Worm (Caenorhabditis elegans) whole organism, midembryonic: ENCODE results near the gene hpl-2.
A peak's percentile ranks its signal among the peaks of the same experiment; 100 is the strongest.

Source experiments
- T22C8.4 ChIP-seq: fragments of 200-800 bp; sonication (Bioruptor generic); IDR thresholded peaks from 2 replicates; pipeline ENCODE4 v1.3.6; 2022; ENCODE audit warnings: missing genetic modification characterization, missing compliant biosample characterization
- cog-1 ChIP-seq: sonication (generic microtip); optimal IDR thresholded peaks from 2 replicates; lab custom pipeline; 2016; ENCODE audit warnings: missing genetic modification characterization, missing compliant biosample characterization
- flt-1 ChIP-seq: fragments of 200-800 bp; sonication (Bioruptor generic); IDR thresholded peaks from 2 replicates; pipeline ENCODE4 v1.3.6; 2022; ENCODE audit warnings: missing genetic modification characterization, missing compliant biosample characterization
- klf-2 ChIP-seq: fragments of 200-800 bp; sonication (Bioruptor generic); conservative IDR thresholded peaks from 2 replicates; pipeline ENCODE4 v1.3.6; 2022; ENCODE audit warnings: missing genetic modification reagents, missing genetic modification characterization, missing compliant biosample characterization
- med-1 ChIP-seq: sonication (generic microtip); optimal IDR thresholded peaks from 2 replicates; lab custom pipeline; 2017; ENCODE audit warnings: missing genetic modification characterization, mild to moderate bottlenecking, missing compliant biosample characterization, antibody characterized with exemption, missing genetic modification reagents; ENCODE audit not compliant: insufficient read depth
- ref-1 ChIP-seq: fragments of 200-800 bp; sonication (Bioruptor generic); conservative IDR thresholded peaks from 2 replicates; pipeline ENCODE4 v1.3.6; 2022; ENCODE audit warnings: missing genetic modification reagents, missing genetic modification characterization, missing compliant biosample characterization
- tab-1 ChIP-seq: fragments of 200-800 bp; sonication (Bioruptor generic); IDR thresholded peaks from 2 replicates; pipeline ENCODE4 v1.3.6; 2022; ENCODE audit warnings: missing genetic modification characterization, missing compliant biosample characterization
- ztf-23 ChIP-seq: fragments of 200-800 bp; sonication (Bioruptor generic); IDR thresholded peaks from 2 replicates; pipeline ENCODE4 v1.3.6; 2022; ENCODE audit warnings: missing genetic modification reagents, missing genetic modification characterization, missing compliant biosample characterization
- ztf-29 ChIP-seq: fragments of 200-800 bp; sonication (Bioruptor generic); IDR thresholded peaks from 2 replicates; pipeline ENCODE4 v1.3.6; 2022; ENCODE audit warnings: missing genetic modification reagents, missing genetic modification characterization, missing compliant biosample characterization

Gene hpl-2

ce11 chrIII:10740518-10740917 lies 14.8 kb downstream of the hpl-2 start, which contains the start of gene K01G5.8:
Gene K01G5.8 (minus strand): TSS chrIII:10740772.
- TF ChIP-seq ztf-23, result no peak
- no peak for TF ChIP-seq T22C8.4 (GFP tag; lab: Robert Waterston, UW)
- TF ChIP-seq ztf-29 (GFP tag; lab: Robert Waterston, UW), result no peak
- TF ChIP-seq med-1 (GFP tag; lab: Kevin White, UChicago), result no peak
- TF ChIP-seq ref-1 (GFP tag; lab: Robert Waterston, UW), result no peak
- TF ChIP-seq cog-1 (tag; lab: Kevin White, UChicago), result no peak
- TF ChIP-seq flt-1, result no peak
- TF ChIP-seq tab-1 (GFP tag; lab: Robert Waterston, UW), result no peak
- TF ChIP-seq klf-2 (GFP tag; lab: Robert Waterston, UW), result no peak

ce11 chrIII:10739902-10740301 lies 15.4 kb downstream of the hpl-2 start:
- TF ChIP-seq ztf-29 (GFP tag; lab: Robert Waterston, UW), result no peak
- 0 out of 2 replicates have a peak, but pooled peaks have one; percentile 51 for TF ChIP-seq flt-1
- no peak for TF ChIP-seq T22C8.4 (GFP tag; lab: Robert Waterston, UW)
- no peak for TF ChIP-seq tab-1 (GFP tag; lab: Robert Waterston, UW)
- peak; percentile 83 for TF ChIP-seq ztf-23
- no peak for TF ChIP-seq ref-1 (GFP tag; lab: Robert Waterston, UW)
- no peak for TF ChIP-seq cog-1 (tag; lab: Kevin White, UChicago)
- no peak for TF ChIP-seq klf-2 (GFP tag; lab: Robert Waterston, UW)
- no peak for TF ChIP-seq med-1 (GFP tag; lab: Kevin White, UChicago)

- TF ChIP-seq ztf-23 (no peak), T22C8.4 (GFP tag; lab: Robert Waterston, UW) (no peak), ztf-29 (GFP tag; lab: Robert Waterston, UW) (no peak), klf-2 (GFP tag; lab: Robert Waterston, UW) (no peak), flt-1 (no peak), tab-1 (GFP tag; lab: Robert Waterston, UW) (no peak), cog-1 (tag; lab: Kevin White, UChicago) (no peak), med-1 (GFP tag; lab: Kevin White, UChicago) (no peak), ref-1 (GFP tag; lab: Robert Waterston, UW) (no peak)
These were observed 15.9 kb downstream of the hpl-2 start, which contains the start of gene smap-1 for ce11 chrIII:10739455-10739854. Gene smap-1 (minus strand): TSS chrIII:10739792.

DNA sequence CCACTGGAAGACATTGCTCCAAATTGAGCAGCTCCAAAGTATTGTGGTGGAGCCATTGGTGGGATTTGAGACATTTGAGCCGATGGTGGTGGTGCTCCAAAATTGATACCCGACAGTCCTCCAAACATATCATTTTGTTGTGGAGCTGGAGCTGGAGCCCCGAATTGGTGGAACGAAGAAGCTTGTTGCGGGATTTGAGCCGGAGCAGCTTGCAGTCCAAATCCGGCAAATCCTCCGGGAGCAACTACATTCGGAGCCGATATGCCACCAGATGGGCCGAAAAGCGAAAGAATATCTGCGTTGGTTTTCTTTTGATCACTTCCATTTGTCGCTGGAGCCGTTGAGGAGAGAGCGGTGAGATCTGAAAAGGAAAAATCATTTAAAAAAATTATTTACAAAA lies 17.2 kb downstream of the hpl-2 start:
- TF ChIP-seq T22C8.4 (GFP tag; lab: Robert Waterston, UW), result no peak
- no peak for TF ChIP-seq med-1 (GFP tag; lab: Kevin White, UChicago)
- no peak for TF ChIP-seq tab-1 (GFP tag; lab: Robert Waterston, UW)
- no peak for TF ChIP-seq cog-1 (tag; lab: Kevin White, UChicago)
- no peak for TF ChIP-seq ztf-23
- TF ChIP-seq klf-2 (GFP tag; lab: Robert Waterston, UW), result no peak
- no peak for TF ChIP-seq ztf-29 (GFP tag; lab: Robert Waterston, UW)
- no peak for TF ChIP-seq ref-1 (GFP tag; lab: Robert Waterston, UW)
- no peak for TF ChIP-seq flt-1

ce11 chrIII:10736322-10736985 lies 18.9 kb downstream of the hpl-2 start:
- TF ChIP-seq ztf-29 (GFP tag; lab: Robert Waterston, UW) (no peak), T22C8.4 (GFP tag; lab: Robert Waterston, UW) (no peak), ref-1 (GFP tag; lab: Robert Waterston, UW) (no peak), ztf-23 (no peak), cog-1 (tag; lab: Kevin White, UChicago) (no peak), klf-2 (GFP tag; lab: Robert Waterston, UW) (no peak), flt-1 (no peak), tab-1 (GFP tag; lab: Robert Waterston, UW) (no peak), med-1 (GFP tag; lab: Kevin White, UChicago) (no peak)

- TF ChIP-seq flt-1 (no peak), klf-2 (GFP tag; lab: Robert Waterston, UW) (no peak), ztf-23 (no peak), ref-1 (GFP tag; lab: Robert Waterston, UW) (no peak), cog-1 (tag; lab: Kevin White, UChicago) (no peak), med-1 (GFP tag; lab: Kevin White, UChicago) (no peak), ztf-29 (GFP tag; lab: Robert Waterston, UW) (no peak), T22C8.4 (GFP tag; lab: Robert Waterston, UW) (no peak), tab-1 (GFP tag; lab: Robert Waterston, UW) (no peak)
These were observed 20.7 kb downstream of the hpl-2 start for ce11 chrIII:10734511-10735233.

ce11 chrIII:10733300-10733699 lies 22.0 kb downstream of the hpl-2 start:
- no peak for TF ChIP-seq med-1 (GFP tag; lab: Kevin White, UChicago)
- no peak for TF ChIP-seq ztf-29 (GFP tag; lab: Robert Waterston, UW)
- no peak for TF ChIP-seq klf-2 (GFP tag; lab: Robert Waterston, UW)
- no peak for TF ChIP-seq flt-1
- no peak for TF ChIP-seq cog-1 (tag; lab: Kevin White, UChicago)
- no peak for TF ChIP-seq T22C8.4 (GFP tag; lab: Robert Waterston, UW)
- no peak for TF ChIP-seq tab-1 (GFP tag; lab: Robert Waterston, UW)
- TF ChIP-seq ztf-23, result no peak
- TF ChIP-seq ref-1 (GFP tag; lab: Robert Waterston, UW), result no peak

ce11 chrIII:10730510-10730909 lies 24.8 kb downstream of the hpl-2 start, which contains the start of gene tat-3:
Gene tat-3 (minus strand): TSS chrIII:10730705.
- TF ChIP-seq klf-2 (GFP tag; lab: Robert Waterston, UW) (no peak), ref-1 (GFP tag; lab: Robert Waterston, UW) (no peak), ztf-23 (no peak), ztf-29 (GFP tag; lab: Robert Waterston, UW) (no peak), tab-1 (GFP tag; lab: Robert Waterston, UW) (no peak), med-1 (GFP tag; lab: Kevin White, UChicago) (no peak), cog-1 (tag; lab: Kevin White, UChicago) (no peak), flt-1 (no peak), T22C8.4 (GFP tag; lab: Robert Waterston, UW) (no peak)
